Worm (Caenorhabditis elegans) whole organism, L1 larva: ENCODE data around the gene ZC518.8.

ENCODE experiments used
- C16A3.4 ChIP-seq: fragments of 150-350 bp; optimal IDR thresholded peaks from 2 replicates; lab custom pipeline; 2014; ENCODE audit warnings: missing biosample characterization, missing genetic modification characterization
- F16B12.6 ChIP-seq: fragments of 150-350 bp; optimal IDR thresholded peaks from 2 replicates; lab custom pipeline; 2014; ENCODE audit warnings: missing biosample characterization, missing genetic modification characterization
- aha-1 ChIP-seq: fragments of 150-350 bp; optimal IDR thresholded peaks from 2 replicates; lab custom pipeline; 2014; ENCODE audit warnings: missing biosample characterization, missing genetic modification characterization
- alr-1 ChIP-seq: fragments of 200-800 bp; sonication (Bioruptor generic); optimal IDR thresholded peaks from 2 replicates; lab custom pipeline; 2018; ENCODE audit warnings: borderline replicate concordance, mild to moderate bottlenecking, missing genetic modification characterization, missing compliant biosample characterization
- ama-1 ChIP-seq: fragments of 150-350 bp; optimal IDR thresholded peaks from 2 replicates; lab custom pipeline; 2014
- blmp-1 ChIP-seq: fragments of 150-350 bp; optimal IDR thresholded peaks from 2 replicates; lab custom pipeline; 2014; ENCODE audit warnings: missing biosample characterization, missing genetic modification characterization
- ceh-8 ChIP-seq: fragments of 200-800 bp; sonication (Bioruptor generic); optimal IDR thresholded peaks from 2 replicates; lab custom pipeline; 2018; ENCODE audit warnings: mild to moderate bottlenecking, missing genetic modification characterization, moderate library complexity, missing compliant biosample characterization
- ceh-90 ChIP-seq: sonication (generic microtip); optimal IDR thresholded peaks from 2 replicates; lab custom pipeline; 2016; ENCODE audit warnings: missing genetic modification characterization, missing compliant biosample characterization
- ces-1 ChIP-seq: fragments of 150-350 bp; optimal IDR thresholded peaks from 2 replicates; lab custom pipeline; 2014; ENCODE audit warnings: missing biosample characterization, missing genetic modification reagents, missing genetic modification characterization
- dsc-1 ChIP-seq: sonication (generic microtip); optimal IDR thresholded peaks from 2 replicates; lab custom pipeline; 2016; ENCODE audit warnings: mild to moderate bottlenecking, missing genetic modification characterization, missing compliant biosample characterization
- efl-1 ChIP-seq, 4 experiments: fragments of 150-350 bp; optimal IDR thresholded peaks in 3 of 4; peaks in 1 of 4; 1 replicate in 1 of 4; 2 replicates in 3 of 4; lab custom pipeline; 2014; ENCODE audit warnings: missing biosample characterization in 2 of 4, missing genetic modification characterization in 2 of 4, missing genetic modification reagents in 2 of 4
- egl-27 ChIP-seq, 2 experiments: fragments of 150-350 bp in 1 of 2; sonication (generic microtip); optimal IDR thresholded peaks; 3 replicates each; lab custom pipeline; 2017 to 2018; ENCODE audit warnings: missing biosample characterization in 2 of 2, missing genetic modification characterization in 2 of 2, missing genetic modification reagents in 2 of 2
- elt-2 ChIP-seq: sonication (generic microtip); optimal IDR thresholded peaks from 2 replicates; lab custom pipeline; 2016; ENCODE audit warnings: missing genetic modification characterization, mild to moderate bottlenecking, inconsistent platforms, missing compliant biosample characterization, missing genetic modification reagents
- elt-3 ChIP-seq, 6 experiments: fragments of 150-350 bp in 1 of 6; sonication (generic microtip); optimal IDR thresholded peaks; 2 replicates each; lab custom pipeline; 2017 to 2018; ENCODE audit warnings: missing biosample characterization in 6 of 6, missing genetic modification characterization in 6 of 6, inconsistent platforms in 1 of 6
- fkh-8 ChIP-seq: sonication (generic microtip); optimal IDR thresholded peaks from 2 replicates; lab custom pipeline; 2016; ENCODE audit warnings: mild to moderate bottlenecking, missing genetic modification characterization, missing compliant biosample characterization
- grh-1 ChIP-seq: fragments of 200-800 bp; sonication (Bioruptor generic); IDR thresholded peaks from 2 replicates; pipeline ENCODE4 v1.3.6; 2022; ENCODE audit warnings: missing genetic modification reagents, missing genetic modification characterization, missing compliant biosample characterization
- hlh-17 ChIP-seq: fragments of 200-800 bp; sonication (Bioruptor generic); optimal IDR thresholded peaks from 2 replicates; lab custom pipeline; 2018; ENCODE audit warnings: missing genetic modification characterization, mild to moderate bottlenecking, missing compliant biosample characterization, moderate library complexity, borderline replicate concordance
- irx-1 ChIP-seq: sonication (generic microtip); optimal IDR thresholded peaks from 2 replicates; lab custom pipeline; 2016; ENCODE audit warnings: missing genetic modification characterization, missing compliant biosample characterization
- lin-13 ChIP-seq: fragments of 150-350 bp; optimal IDR thresholded peaks from 2 replicates; lab custom pipeline; 2014; ENCODE audit warnings: missing biosample characterization, missing genetic modification reagents, missing genetic modification characterization
- lin-14 ChIP-seq: fragments of 200-800 bp; sonication (Bioruptor generic); optimal IDR thresholded peaks from 2 replicates; lab custom pipeline; 2018; ENCODE audit warnings: mild to moderate bottlenecking, missing genetic modification characterization, moderate library complexity, missing compliant biosample characterization
- lin-15B ChIP-seq: fragments of 150-350 bp; sonication (generic microtip); optimal IDR thresholded peaks from 3 replicates; lab custom pipeline; 2014; ENCODE audit warnings: missing biosample characterization, missing genetic modification characterization
- lin-39 ChIP-seq: fragments of 150-350 bp; optimal IDR thresholded peaks from 2 replicates; lab custom pipeline; 2014; ENCODE audit warnings: missing biosample characterization, missing genetic modification reagents, missing genetic modification characterization
- lir-3 ChIP-seq: sonication (generic microtip); optimal IDR thresholded peaks from 2 replicates; lab custom pipeline; 2016; ENCODE audit warnings: mild to moderate bottlenecking, missing genetic modification characterization, moderate library complexity, missing compliant biosample characterization; ENCODE audit not compliant: poor library complexity
- mdl-1 ChIP-seq, 2 experiments: fragments of 150-350 bp; optimal IDR thresholded peaks; 2 replicates each; lab custom pipeline; 2014 to 2017; ENCODE audit warnings: missing biosample characterization in 2 of 2, missing genetic modification characterization in 2 of 2, inconsistent platforms in 1 of 2
- mef-2 ChIP-seq: fragments of 150-350 bp; optimal IDR thresholded peaks from 2 replicates; lab custom pipeline; 2014; ENCODE audit warnings: missing biosample characterization, missing genetic modification characterization
- mep-1 ChIP-seq: fragments of 150-350 bp; optimal IDR thresholded peaks from 2 replicates; lab custom pipeline; 2014; ENCODE audit warnings: missing biosample characterization, missing genetic modification characterization
- nhr-11 ChIP-seq: fragments of 150-350 bp; optimal IDR thresholded peaks from 2 replicates; lab custom pipeline; 2014; ENCODE audit warnings: missing biosample characterization, missing genetic modification characterization
- nhr-12 ChIP-seq: sonication (generic microtip); optimal IDR thresholded peaks from 2 replicates; lab custom pipeline; 2017; ENCODE audit warnings: missing biosample characterization, missing genetic modification characterization
- nhr-19 ChIP-seq: fragments of 200-800 bp; sonication (Bioruptor generic); conservative IDR thresholded peaks from 2 replicates; pipeline ENCODE4 v1.3.6; 2022; ENCODE audit warnings: missing genetic modification characterization, missing compliant biosample characterization
- nhr-237 ChIP-seq: fragments of 150-350 bp; optimal IDR thresholded peaks from 2 replicates; lab custom pipeline; 2014; ENCODE audit warnings: missing biosample characterization, missing genetic modification characterization
- nhr-85 ChIP-seq: sonication (generic microtip); peaks from one replicate; lab custom pipeline; 2016; ENCODE audit warnings: missing genetic modification characterization, inconsistent platforms, missing compliant biosample characterization
- nhr-90 ChIP-seq: sonication (generic microtip); optimal IDR thresholded peaks from 2 replicates; lab custom pipeline; 2016; ENCODE audit warnings: mild to moderate bottlenecking, missing genetic modification characterization, missing compliant biosample characterization; ENCODE audit not compliant: poor library complexity
- pag-3 ChIP-seq: sonication (generic microtip); optimal IDR thresholded peaks from 2 replicates; lab custom pipeline; 2017; ENCODE audit warnings: missing genetic modification characterization, mild to moderate bottlenecking, missing compliant biosample characterization, antibody characterized with exemption, borderline replicate concordance; ENCODE audit not compliant: insufficient read depth
- pax-3 ChIP-seq: fragments of 200-800 bp; sonication (Bioruptor generic); optimal IDR thresholded peaks from 2 replicates; lab custom pipeline; 2018; ENCODE audit warnings: mild to moderate bottlenecking, missing genetic modification characterization, moderate library complexity, missing compliant biosample characterization
- pqm-1 ChIP-seq: sonication (generic microtip); optimal IDR thresholded peaks from 3 replicates; lab custom pipeline; 2017; ENCODE audit warnings: missing biosample characterization, missing genetic modification characterization
- rnt-1 ChIP-seq: sonication (generic microtip); optimal IDR thresholded peaks from 2 replicates; lab custom pipeline; 2016; ENCODE audit warnings: mild to moderate bottlenecking, missing genetic modification characterization, moderate library complexity, missing compliant biosample characterization
- sox-4 ChIP-seq: sonication (generic microtip); optimal IDR thresholded peaks from 2 replicates; lab custom pipeline; 2016; ENCODE audit warnings: missing genetic modification characterization, missing compliant biosample characterization
- swsn-7 ChIP-seq: sonication (generic microtip); optimal IDR thresholded peaks from 2 replicates; lab custom pipeline; 2016; ENCODE audit warnings: missing genetic modification characterization, missing compliant biosample characterization
- unc-130 ChIP-seq: fragments of 150-350 bp; optimal IDR thresholded peaks from 2 replicates; lab custom pipeline; 2017; ENCODE audit warnings: missing biosample characterization, missing genetic modification characterization, inconsistent platforms
- unc-62 ChIP-seq: fragments of 150-350 bp; optimal IDR thresholded peaks from 2 replicates; lab custom pipeline; 2014; ENCODE audit warnings: missing biosample characterization, missing genetic modification reagents, missing genetic modification characterization
- unc-98 ChIP-seq: fragments of 200-800 bp; sonication (Bioruptor generic); IDR thresholded peaks from 2 replicates; pipeline ENCODE4 v1.3.6; 2022; ENCODE audit warnings: missing genetic modification characterization, missing compliant biosample characterization
- vab-15 ChIP-seq: sonication (generic microtip); optimal IDR thresholded peaks from 2 replicates; lab custom pipeline; 2017; ENCODE audit warnings: missing genotype, mild to moderate bottlenecking, missing genetic modification characterization, missing compliant biosample characterization
- zag-1 ChIP-seq: fragments of 150-350 bp; optimal IDR thresholded peaks from 2 replicates; lab custom pipeline; 2014; ENCODE audit warnings: missing biosample characterization, missing genetic modification characterization
- ztf-11 ChIP-seq, 2 experiments: sonication (generic microtip); optimal IDR thresholded peaks; 2 replicates each; lab custom pipeline; 2016 to 2017; ENCODE audit warnings: missing genetic modification characterization in 2 of 2, missing biosample characterization in 1 of 2, missing compliant biosample characterization in 1 of 2

ZC518.8 gene

ce11 chrIV:12403440-12403839 is 41.7 kb upstream of the ZC518.8 start:
- TF ChIP-seq nhr-85 (tag; lab: Kevin White, UChicago) (peak; percentile 39), nhr-237 (no peak), grh-1 (GFP tag; lab: Robert Waterston, UW) (no peak), efl-1 (optimal IDR thresholded peaks at IDR 0.05; lab: Kevin White, UChicago) (no peak), efl-1 (GFP tag; optimal IDR thresholded peaks at IDR 0.05 in 1 of 2; lab: Kevin White, UChicago) (peak in 1 of 2 experiments; percentile 71), elt-3 (tag; optimal IDR thresholded peaks at IDR 0.05; lab: Kevin White, UChicago) (peak in 2 of 6 experiments; percentile 36 to 50), egl-27 (tag; optimal IDR thresholded peaks at IDR 0.05; lab: Kevin White, UChicago) (no peak), blmp-1 (peak; percentile 87)

ce11 chrIV:12399983-12400382 is 38.3 kb upstream of the ZC518.8 start:
- TF ChIP-seq ces-1 (GFP tag; lab: Kevin White, UChicago) (no peak), nhr-85 (tag; lab: Kevin White, UChicago) (no peak), swsn-7 (tag; lab: Kevin White, UChicago) (no peak), ceh-8 (GFP tag; lab: Kevin White, UChicago) (no peak), elt-2 (tag; lab: Kevin White, UChicago) (peak; percentile 5), unc-130 (tag; lab: Kevin White, UChicago) (no peak), lin-39 (tag; lab: Kevin White, UChicago) (no peak), mdl-1 (tag; optimal IDR thresholded peaks at IDR 0.05; lab: Kevin White, UChicago) (no peak)

DNA sequence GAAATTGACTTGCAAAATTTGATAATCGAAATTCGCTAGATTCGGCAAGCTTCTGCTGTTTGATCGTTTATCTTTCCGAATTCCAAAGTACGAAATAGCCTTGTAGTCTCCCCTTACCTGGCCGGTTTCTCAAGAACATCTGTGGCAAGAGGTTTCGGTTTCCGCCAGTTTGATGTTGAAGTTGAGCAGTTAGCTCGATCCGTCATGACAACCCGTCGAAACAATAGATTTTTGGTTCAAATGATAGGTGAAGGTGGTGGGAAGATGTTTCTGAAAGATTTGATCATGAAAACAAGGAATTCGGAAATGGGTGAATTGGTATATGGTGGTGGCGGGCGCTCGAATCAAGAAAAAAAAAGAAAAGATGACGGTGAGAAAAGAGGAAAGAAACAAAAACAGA is 36.7 kb upstream of the ZC518.8 start, which contains the start of gene acs-20:
Gene acs-20 (minus strand): TSS at position 270 of the 400 bp plus-strand sequence.
- TF ChIP-seq efl-1 (optimal IDR thresholded peaks at IDR 0.05; lab: Kevin White, UChicago) (no peak), efl-1 (GFP tag; optimal IDR thresholded peaks at IDR 0.05 in 1 of 2; lab: Kevin White, UChicago) (peak in 1 of 2 experiments; percentile 74), fkh-8 (no peak)

DNA sequence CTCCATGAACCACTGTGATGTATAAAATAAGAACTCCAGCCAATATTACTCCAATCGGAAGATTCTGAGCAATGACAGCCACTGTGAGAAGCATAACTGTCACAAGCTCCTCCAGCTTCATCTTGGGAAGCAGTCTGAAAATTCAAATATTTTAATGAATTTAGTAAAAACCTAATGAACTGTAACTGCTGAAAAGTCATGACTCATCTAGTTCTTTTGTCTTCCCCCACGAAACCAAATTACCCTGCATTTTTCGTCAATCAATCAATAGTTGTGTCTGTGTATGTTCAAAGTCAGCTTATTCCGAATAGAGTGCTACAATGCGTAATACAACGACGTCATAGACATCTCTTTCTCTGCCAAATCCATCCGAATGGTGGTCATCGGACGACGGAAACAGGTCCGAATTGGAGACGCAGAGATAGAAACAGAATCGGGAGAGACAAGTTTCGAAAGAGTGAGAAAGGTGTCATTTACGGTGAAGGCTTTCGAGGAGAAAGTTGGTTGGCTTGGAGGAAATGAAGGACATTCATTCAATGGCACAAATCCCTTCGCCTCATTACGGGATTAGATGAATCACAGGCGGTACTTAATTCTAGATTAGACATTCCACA is 35.0 kb upstream of the ZC518.8 start:
- TF ChIP-seq lin-39 (tag; lab: Kevin White, UChicago) (no peak), blmp-1 (peak; percentile 99), swsn-7 (tag; lab: Kevin White, UChicago) (no peak), ama-1 (lab: Kevin White, UChicago) (no peak), pax-3 (tag; lab: Kevin White, UChicago) (no peak), zag-1 (no peak), nhr-19 (GFP tag; lab: Robert Waterston, UW) (no peak), F16B12.6 (tag; lab: Kevin White, UChicago) (no peak), mef-2 (tag; lab: Kevin White, UChicago) (no peak), vab-15 (tag; lab: Kevin White, UChicago) (no peak), unc-98 (GFP tag; lab: Robert Waterston, UW) (no peak), C16A3.4 (no peak), sox-4 (tag; lab: Kevin White, UChicago) (no peak), nhr-11 (tag; lab: Kevin White, UChicago) (no peak), alr-1 (tag; lab: Kevin White, UChicago) (no peak), lin-15B (tag; lab: Kevin White, UChicago) (no peak), nhr-85 (tag; lab: Kevin White, UChicago) (peak; percentile 80), lin-13 (GFP tag; lab: Kevin White, UChicago) (no peak), nhr-90 (tag; lab: Kevin White, UChicago) (peak; percentile 19), nhr-12 (tag; lab: Kevin White, UChicago) (no peak), aha-1 (tag; lab: Kevin White, UChicago) (no peak), elt-2 (tag; lab: Kevin White, UChicago) (no peak), lin-14 (no peak), hlh-17 (GFP tag; lab: Kevin White, UChicago) (no peak), ceh-90 (no peak), unc-62 (GFP tag; lab: Kevin White, UChicago) (no peak), pqm-1 (tag; lab: Kevin White, UChicago) (no peak), dsc-1 (tag; lab: Kevin White, UChicago) (peak; percentile 45), ztf-11 (tag; optimal IDR thresholded peaks at IDR 0.05; lab: Kevin White, UChicago) (no peak), rnt-1 (tag; lab: Kevin White, UChicago) (no peak), irx-1 (tag; lab: Kevin White, UChicago) (no peak), unc-130 (tag; lab: Kevin White, UChicago) (no peak), lir-3 (tag; lab: Kevin White, UChicago) (no peak), pag-3 (tag; lab: Kevin White, UChicago) (no peak), mep-1 (tag; lab: Kevin White, UChicago) (peak; percentile 73)
